Worm (Caenorhabditis elegans) whole organism, midembryonic: ENCODE data around the gene F38G1.3.

ENCODE experiments used
- T22C8.4 ChIP-seq: fragments of 200-800 bp; sonication (Bioruptor generic); IDR thresholded peaks from 2 replicates; pipeline ENCODE4 v1.3.6; 2022; ENCODE audit warnings: missing genetic modification characterization, missing compliant biosample characterization
- cog-1 ChIP-seq: sonication (generic microtip); optimal IDR thresholded peaks from 2 replicates; lab custom pipeline; 2016; ENCODE audit warnings: missing genetic modification characterization, missing compliant biosample characterization
- flt-1 ChIP-seq: fragments of 200-800 bp; sonication (Bioruptor generic); IDR thresholded peaks from 2 replicates; pipeline ENCODE4 v1.3.6; 2022; ENCODE audit warnings: missing genetic modification characterization, missing compliant biosample characterization
- klf-2 ChIP-seq: fragments of 200-800 bp; sonication (Bioruptor generic); conservative IDR thresholded peaks from 2 replicates; pipeline ENCODE4 v1.3.6; 2022; ENCODE audit warnings: missing genetic modification reagents, missing genetic modification characterization, missing compliant biosample characterization
- med-1 ChIP-seq: sonication (generic microtip); optimal IDR thresholded peaks from 2 replicates; lab custom pipeline; 2017; ENCODE audit warnings: missing genetic modification characterization, mild to moderate bottlenecking, missing compliant biosample characterization, antibody characterized with exemption, missing genetic modification reagents; ENCODE audit not compliant: insufficient read depth
- ref-1 ChIP-seq: fragments of 200-800 bp; sonication (Bioruptor generic); conservative IDR thresholded peaks from 2 replicates; pipeline ENCODE4 v1.3.6; 2022; ENCODE audit warnings: missing genetic modification reagents, missing genetic modification characterization, missing compliant biosample characterization
- tab-1 ChIP-seq: fragments of 200-800 bp; sonication (Bioruptor generic); IDR thresholded peaks from 2 replicates; pipeline ENCODE4 v1.3.6; 2022; ENCODE audit warnings: missing genetic modification characterization, missing compliant biosample characterization
- ztf-23 ChIP-seq: fragments of 200-800 bp; sonication (Bioruptor generic); IDR thresholded peaks from 2 replicates; pipeline ENCODE4 v1.3.6; 2022; ENCODE audit warnings: missing genetic modification reagents, missing genetic modification characterization, missing compliant biosample characterization
- ztf-29 ChIP-seq: fragments of 200-800 bp; sonication (Bioruptor generic); IDR thresholded peaks from 2 replicates; pipeline ENCODE4 v1.3.6; 2022; ENCODE audit warnings: missing genetic modification reagents, missing genetic modification characterization, missing compliant biosample characterization

DNA sequence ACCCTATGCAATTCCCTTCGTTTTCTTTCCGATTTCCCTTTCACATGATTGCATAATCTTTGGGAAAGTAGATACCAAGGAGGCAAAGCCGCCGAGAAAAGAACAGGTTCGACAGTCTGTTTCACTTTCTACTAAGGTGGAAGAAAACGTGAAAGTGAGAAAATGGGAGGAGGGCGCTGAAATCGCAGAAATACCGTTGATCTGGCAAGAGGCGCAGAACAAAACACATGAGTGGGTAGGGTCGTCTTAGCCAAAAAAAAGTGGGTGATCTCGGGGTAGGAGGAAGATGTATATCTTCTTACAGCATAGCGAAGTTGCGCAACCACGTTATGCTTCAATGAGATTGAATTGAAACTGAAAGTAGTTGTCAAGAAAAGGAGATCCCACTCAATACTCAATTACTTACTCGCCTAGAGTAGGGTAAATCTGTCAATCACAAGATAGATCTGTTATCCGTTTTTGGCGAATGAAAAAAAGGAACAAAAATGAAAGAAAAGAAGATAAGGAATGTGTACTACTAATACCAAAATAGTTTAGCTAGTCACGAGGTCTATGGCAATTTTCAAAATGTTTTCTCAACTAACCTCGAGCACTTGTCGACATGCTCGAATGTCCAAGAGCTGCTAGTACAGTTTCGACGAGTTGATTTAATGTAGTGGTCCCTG lies 43.2 kb upstream of the F38G1.3 start:
- TF ChIP-seq flt-1 (GFP tag; lab: Robert Waterston, UW) (no peak), ztf-23 (no peak), klf-2 (no peak), tab-1 (no peak), ref-1 (GFP tag; lab: Robert Waterston, UW) (no peak), cog-1 (tag; lab: Kevin White, UChicago) (no peak), med-1 (no peak), T22C8.4 (no peak), ztf-29 (GFP tag; lab: Robert Waterston, UW) (no peak)
